Worm (Caenorhabditis elegans) whole organism, early embryonic: ENCODE data around the gene M01F1.4.

ENCODE experiments used
- B0310.2 ChIP-seq: sonication (generic microtip); optimal IDR thresholded peaks from 2 replicates; lab custom pipeline; 2016; ENCODE audit warnings: mild to moderate bottlenecking, missing genetic modification characterization, missing compliant biosample characterization
- F13C5.2 ChIP-seq: sonication (generic microtip); optimal IDR thresholded peaks from 2 replicates; lab custom pipeline; 2017; ENCODE audit warnings: mild to moderate bottlenecking, missing genetic modification characterization, inconsistent platforms, missing compliant biosample characterization
- ama-1 ChIP-seq: fragments of 150-350 bp; optimal IDR thresholded peaks from 2 replicates; lab custom pipeline; 2014
- ceh-13 ChIP-seq: fragments of 200-800 bp; sonication (Bioruptor generic); optimal IDR thresholded peaks from 2 replicates; lab custom pipeline; 2018; ENCODE audit warnings: mild to moderate bottlenecking, missing genetic modification characterization, missing compliant biosample characterization
- tbx-11 ChIP-seq: fragments of 200-800 bp; sonication (Bioruptor generic); IDR thresholded peaks from 2 replicates; pipeline ENCODE4 v1.3.6; 2022; ENCODE audit warnings: missing genetic modification characterization, missing compliant biosample characterization
- tbx-37 ChIP-seq: fragments of 200-800 bp; sonication (Bioruptor generic); conservative IDR thresholded peaks from 2 replicates; pipeline ENCODE4 v1.3.6; 2022; ENCODE audit warnings: missing genetic modification reagents, missing genetic modification characterization, missing compliant biosample characterization
- tra-4 ChIP-seq: sonication (generic microtip); optimal IDR thresholded peaks from 2 replicates; lab custom pipeline; 2017; ENCODE audit warnings: missing genetic modification characterization, missing compliant biosample characterization

ce11 chrIII:3550364-3550763, 40.5 kb upstream of the M01F1.4 start:
- TF ChIP-seq ama-1 (no peak), tbx-11 (GFP tag; lab: Robert Waterston, UW) (no peak), tra-4 (no peak), tbx-37 (GFP tag; lab: Robert Waterston, UW) (no peak), ceh-13 (GFP tag; lab: Kevin White, UChicago) (no peak), B0310.2 (tag; lab: Kevin White, UChicago) (no peak), F13C5.2 (tag; lab: Kevin White, UChicago) (no peak)
